Fruit fly (Drosophila melanogaster) whole organism, embryonic: ENCODE results near the gene Shmt.

Experiments
- Blimp-1 ChIP-seq: fragments of 200-800 bp; sonication (Bioruptor generic); optimal IDR thresholded peaks from 3 replicates; lab custom pipeline; 2018; ENCODE audit warnings: missing biosample characterization, missing genetic modification characterization, mild to moderate bottlenecking, moderate library complexity, missing genetic modification reagents
- Bteb2 ChIP-seq: fragments of 200-800 bp; sonication (Bioruptor generic); optimal IDR thresholded peaks from 2 replicates; lab custom pipeline; 2016; ENCODE audit warnings: missing biosample characterization, missing genetic modification characterization
- CG10366 ChIP-seq: fragments of 200-800 bp; sonication (Bioruptor generic); IDR thresholded peaks from 2 replicates; pipeline ENCODE4 v1.3.6; 2022; ENCODE audit warnings: missing biosample characterization, missing genetic modification characterization
- CG10431 ChIP-seq: fragments of 200-800 bp; sonication (Bioruptor generic); optimal IDR thresholded peaks from 3 replicates; lab custom pipeline; 2018; ENCODE audit warnings: missing biosample characterization, mild to moderate bottlenecking, missing genetic modification characterization
- CG11696 ChIP-seq: fragments of 200-800 bp; sonication (Bioruptor generic); IDR thresholded peaks from 2 replicates; pipeline ENCODE4 v1.3.6; 2022; ENCODE audit warnings: missing biosample characterization, missing genetic modification characterization
- CG11723 ChIP-seq: fragments of 200-800 bp; sonication (Bioruptor generic); optimal IDR thresholded peaks from 2 replicates; lab custom pipeline; 2017; ENCODE audit warnings: missing biosample characterization, mild to moderate bottlenecking, missing genetic modification characterization
- CG16815 ChIP-seq: fragments of 200-800 bp; sonication (Bioruptor generic); optimal IDR thresholded peaks from 3 replicates; lab custom pipeline; 2017; ENCODE audit warnings: missing biosample characterization, mild to moderate bottlenecking, missing genetic modification characterization
- CG1792 ChIP-seq: fragments of 200-800 bp; sonication (Bioruptor generic); optimal IDR thresholded peaks from 2 replicates; lab custom pipeline; 2016; ENCODE audit warnings: missing biosample characterization, missing genetic modification characterization
- CG18619 ChIP-seq: fragments of 200-800 bp; sonication (Bioruptor generic); optimal IDR thresholded peaks from 3 replicates; lab custom pipeline; 2017; ENCODE audit warnings: missing biosample characterization, mild to moderate bottlenecking, missing genetic modification characterization
- CG2199 ChIP-seq: fragments of 200-800 bp; sonication (Bioruptor generic); IDR thresholded peaks from 3 replicates; pipeline ENCODE4 v1.3.6; 2022; ENCODE audit warnings: missing biosample characterization, missing genetic modification characterization
- CG2712 ChIP-seq: fragments of 200-800 bp; optimal IDR thresholded peaks from 3 replicates; lab custom pipeline; 2019; ENCODE audit warnings: missing biosample characterization, mild to moderate bottlenecking, missing genetic modification characterization, moderate library complexity
- CG34376 ChIP-seq: fragments of 200-800 bp; sonication (Bioruptor generic); optimal IDR thresholded peaks from 2 replicates; lab custom pipeline; 2018; ENCODE audit warnings: missing biosample characterization, mild to moderate bottlenecking, missing genetic modification characterization
- CG43689 ChIP-seq: fragments of 200-800 bp; sonication (Bioruptor generic); IDR thresholded peaks from 2 replicates; pipeline ENCODE4 v1.3.6; 2022; ENCODE audit warnings: missing biosample characterization, missing genetic modification characterization
- CG6813 ChIP-seq: fragments of 200-800 bp; sonication (Bioruptor generic); optimal IDR thresholded peaks from 2 replicates; lab custom pipeline; 2017; ENCODE audit warnings: missing biosample characterization, missing genetic modification characterization, mild to moderate bottlenecking, moderate library complexity, missing genetic modification reagents
- CG7271 ChIP-seq: fragments of 200-800 bp; sonication (Bioruptor generic); optimal IDR thresholded peaks from 2 replicates; lab custom pipeline; 2018; ENCODE audit warnings: missing biosample characterization, mild to moderate bottlenecking, missing genetic modification characterization, moderate library complexity
- CG7987 ChIP-seq: fragments of 200-800 bp; sonication (Bioruptor generic); optimal IDR thresholded peaks from 2 replicates; lab custom pipeline; 2018; ENCODE audit warnings: missing biosample characterization, mild to moderate bottlenecking, missing genetic modification characterization, moderate library complexity
- CG8478 ChIP-seq: fragments of >200 bp; optimal IDR thresholded peaks from 2 replicates; lab custom pipeline; 2018
- CG8944 ChIP-seq: fragments of 200-800 bp; sonication (Bioruptor generic); optimal IDR thresholded peaks from 3 replicates; lab custom pipeline; 2016; ENCODE audit warnings: missing biosample characterization, missing genetic modification characterization
- Dad ChIP-seq: fragments of 200-800 bp; sonication (Bioruptor generic); optimal IDR thresholded peaks from 3 replicates; lab custom pipeline; 2016; ENCODE audit warnings: missing biosample characterization, missing genetic modification characterization
- Dip2 ChIP-seq: fragments of 200-800 bp; sonication (Bioruptor generic); IDR thresholded peaks from 2 replicates; pipeline ENCODE4 v1.3.6; 2022; ENCODE audit warnings: missing biosample characterization, missing genetic modification characterization
- Fer2 ChIP-seq: fragments of 200-800 bp; sonication (Bioruptor generic); optimal IDR thresholded peaks from 2 replicates; lab custom pipeline; 2018; ENCODE audit warnings: missing biosample characterization, mild to moderate bottlenecking, missing genetic modification characterization, moderate library complexity
- HHEX ChIP-seq: fragments of 200-800 bp; sonication (Bioruptor generic); optimal IDR thresholded peaks from 3 replicates; lab custom pipeline; 2017; ENCODE audit warnings: missing biosample characterization, mild to moderate bottlenecking, missing genetic modification characterization, missing genetic modification reagents
- Hand ChIP-seq: fragments of 200-800 bp; sonication (Bioruptor generic); optimal IDR thresholded peaks from 2 replicates; lab custom pipeline; 2017; ENCODE audit warnings: mild to moderate bottlenecking, missing biosample characterization, missing genetic modification reagents, missing genetic modification characterization
- Hr78 ChIP-seq, 2 experiments: fragments of 200-800 bp in 1 of 2; fragments of >200 bp in 1 of 2; sonication (Bioruptor generic) in 1 of 2; optimal IDR thresholded peaks; 2 replicates each; lab custom pipeline; 2017 to 2019; ENCODE audit warnings: missing biosample characterization in 2 of 2, missing genetic modification characterization in 2 of 2, mild to moderate bottlenecking in 1 of 2, moderate library complexity in 1 of 2
- Neu2 ChIP-seq: fragments of 200-800 bp; sonication (Bioruptor generic); optimal IDR thresholded peaks from 3 replicates; lab custom pipeline; 2016; ENCODE audit warnings: missing biosample characterization, missing genetic modification characterization, borderline replicate concordance
- NfI ChIP-seq: fragments of 200-800 bp; sonication (Bioruptor generic); optimal IDR thresholded peaks from 3 replicates; lab custom pipeline; 2018; ENCODE audit warnings: missing biosample characterization, mild to moderate bottlenecking, missing genetic modification characterization, moderate library complexity
- Side ChIP-seq: fragments of 200-800 bp; sonication (Bioruptor generic); optimal IDR thresholded peaks from 2 replicates; lab custom pipeline; 2016; ENCODE audit warnings: missing biosample characterization, missing genetic modification characterization
- Spps ChIP-seq: fragments of 200-800 bp; sonication (Bioruptor generic); optimal IDR thresholded peaks from 2 replicates; lab custom pipeline; 2018; ENCODE audit warnings: missing biosample characterization, mild to moderate bottlenecking, missing genetic modification characterization
- Ssrp ChIP-seq: fragments of 200-800 bp; sonication (Bioruptor generic); optimal IDR thresholded peaks from 2 replicates; lab custom pipeline; 2018; ENCODE audit warnings: missing biosample characterization, mild to moderate bottlenecking, missing genetic modification characterization, moderate library complexity
- al ChIP-seq: fragments of 200-800 bp; sonication (Bioruptor generic); IDR thresholded peaks from 2 replicates; pipeline ENCODE4 v1.3.6; 2022; ENCODE audit warnings: missing biosample characterization, missing genetic modification characterization
- crol ChIP-seq: fragments of 200-800 bp; sonication (Bioruptor generic); IDR thresholded peaks from 2 replicates; pipeline ENCODE4 v1.3.6; 2022; ENCODE audit warnings: missing biosample characterization, missing genetic modification characterization
- dm ChIP-seq: fragments of 200-800 bp; sonication (Bioruptor generic); optimal IDR thresholded peaks from 3 replicates; lab custom pipeline; 2016; ENCODE audit warnings: missing biosample characterization, missing genetic modification characterization
- fd3F ChIP-seq: fragments of 200-800 bp; sonication (Bioruptor generic); optimal IDR thresholded peaks from 2 replicates; lab custom pipeline; 2018; ENCODE audit warnings: missing biosample characterization, mild to moderate bottlenecking, missing genetic modification characterization, moderate library complexity
- gsb-n ChIP-seq: fragments of 200-800 bp; sonication (Bioruptor generic); optimal IDR thresholded peaks from 3 replicates; lab custom pipeline; 2018; ENCODE audit warnings: missing biosample characterization, mild to moderate bottlenecking, missing genetic modification characterization
- hb ChIP-seq: fragments of 200-800 bp; sonication (Bioruptor generic); IDR thresholded peaks from 3 replicates; pipeline ENCODE4 v1.3.6; 2022; ENCODE audit warnings: missing biosample characterization, missing genetic modification characterization; ENCODE audit not compliant: partially characterized antibody
- ind ChIP-seq: fragments of 200-800 bp; sonication (Bioruptor generic); optimal IDR thresholded peaks from 3 replicates; lab custom pipeline; 2016; ENCODE audit warnings: missing biosample characterization, missing genetic modification characterization
- insv ChIP-seq, 2 experiments: fragments of 200-800 bp; sonication (Bioruptor generic); optimal IDR thresholded peaks; 3 replicates each; lab custom pipeline; 2016 to 2018; ENCODE audit warnings: missing biosample characterization in 2 of 2, missing genetic modification characterization in 2 of 2
- inv ChIP-seq: fragments of 200-800 bp; sonication (Bioruptor generic); IDR thresholded peaks from 2 replicates; pipeline ENCODE4 v1.3.6; 2022; ENCODE audit warnings: missing biosample characterization, missing genetic modification characterization; ENCODE audit not compliant: partially characterized antibody
- kay ChIP-seq: fragments of 200-800 bp; sonication (Bioruptor generic); optimal IDR thresholded peaks from 2 replicates; lab custom pipeline; 2016; ENCODE audit warnings: missing biosample characterization, missing genetic modification characterization
- lbe ChIP-seq: fragments of 200-800 bp; sonication (Bioruptor generic); optimal IDR thresholded peaks from 2 replicates; lab custom pipeline; 2016; ENCODE audit warnings: missing biosample characterization, mild to moderate bottlenecking, missing genetic modification characterization
- pita ChIP-seq: fragments of 200-800 bp; sonication (Bioruptor generic); optimal IDR thresholded peaks from 2 replicates; lab custom pipeline; 2017; ENCODE audit warnings: missing biosample characterization, mild to moderate bottlenecking, missing genetic modification characterization
- rib ChIP-seq: fragments of 200-800 bp; sonication (Bioruptor generic); IDR thresholded peaks from 2 replicates; pipeline ENCODE4 v1.3.6; 2022; ENCODE audit warnings: missing biosample characterization, missing genetic modification characterization
- schlank ChIP-seq: fragments of 200-800 bp; sonication (Bioruptor generic); optimal IDR thresholded peaks from 2 replicates; lab custom pipeline; 2018; ENCODE audit warnings: missing biosample characterization, mild to moderate bottlenecking, missing genetic modification characterization
- sens ChIP-seq: fragments of 200-800 bp; sonication (Bioruptor generic); peaks from one replicate; lab custom pipeline; 2016; ENCODE audit warnings: missing biosample characterization, missing genetic modification characterization
- sug ChIP-seq: fragments of 200-800 bp; optimal IDR thresholded peaks from 2 replicates; lab custom pipeline; 2019; ENCODE audit warnings: missing biosample characterization, mild to moderate bottlenecking, missing genetic modification characterization, moderate library complexity
- tio ChIP-seq: fragments of 200-800 bp; sonication (Bioruptor generic); optimal IDR thresholded peaks from 2 replicates; lab custom pipeline; 2017; ENCODE audit warnings: missing biosample characterization, missing genetic modification characterization, inconsistent platforms
- trh ChIP-seq: fragments of 200-800 bp; sonication (Bioruptor generic); optimal IDR thresholded peaks from 2 replicates; lab custom pipeline; 2016; ENCODE audit warnings: missing biosample characterization, missing genetic modification characterization
- unpg ChIP-seq: fragments of 200-800 bp; sonication (Bioruptor generic); optimal IDR thresholded peaks from 3 replicates; lab custom pipeline; 2018; ENCODE audit warnings: missing biosample characterization, mild to moderate bottlenecking, missing genetic modification characterization, moderate library complexity

The Shmt gene

DNA sequence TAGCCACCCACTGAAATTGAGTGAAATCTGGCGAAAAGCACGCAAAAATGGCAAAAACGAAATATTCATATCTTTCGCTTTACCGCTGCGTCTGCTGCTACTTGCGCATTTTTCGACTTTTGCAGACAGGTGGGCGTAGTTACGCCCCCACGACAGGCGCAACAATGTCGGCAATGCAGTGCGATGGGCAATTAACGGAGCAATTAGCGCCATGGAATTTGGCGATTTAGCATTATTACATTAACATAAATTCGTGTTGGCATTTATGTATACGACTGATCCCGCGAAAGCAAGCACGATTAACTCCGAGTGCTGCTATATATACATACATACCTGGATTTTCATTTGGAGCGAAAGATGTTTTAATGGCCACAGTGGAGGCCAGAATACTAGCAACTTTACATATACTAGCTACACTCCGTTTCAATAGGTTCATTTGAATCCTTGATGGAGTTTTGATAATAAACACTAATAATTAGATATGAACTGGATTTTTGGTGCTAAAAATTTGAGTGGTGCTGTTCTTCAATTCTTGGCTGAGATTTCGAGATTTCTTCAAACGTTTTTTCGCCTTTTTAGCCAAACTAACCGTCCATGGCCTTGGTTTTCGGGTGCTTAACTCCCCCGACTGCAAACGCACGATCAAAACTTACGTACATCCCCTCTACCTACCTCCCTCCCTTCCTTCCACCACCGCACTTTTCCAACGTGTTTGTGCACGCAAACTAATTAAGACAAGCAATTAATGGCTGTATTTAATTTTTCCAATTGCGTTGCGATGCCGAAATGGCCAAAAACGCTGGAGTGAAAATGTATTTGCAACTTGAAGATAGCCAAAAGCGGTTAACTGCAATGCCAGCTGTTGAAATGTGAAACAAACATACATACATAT, 19.5 kb downstream of the Shmt start (continued):
- TF ChIP-seq kay (no peak), pita (GFP tag; lab: Kevin White, UChicago) (no peak), HHEX (GFP tag; lab: Kevin White, UChicago) (no peak), CG16815 (GFP tag; lab: Kevin White, UChicago) (no peak), NfI (GFP tag; lab: Kevin White, UChicago) (peak; percentile 23), Ssrp (tag; lab: Kevin White, UChicago) (no peak), CG34376 (no peak), Side (GFP tag; lab: Kevin White, UChicago) (no peak), Bteb2 (GFP tag; lab: Kevin White, UChicago) (peak; percentile 17), CG7271 (tag; lab: Kevin White, UChicago) (no peak), Neu2 (GFP tag; lab: Kevin White, UChicago) (no peak), CG1792 (GFP tag; lab: Kevin White, UChicago) (no peak), inv (GFP tag; lab: Robert Waterston, UW) (no peak), CG43689 (GFP tag; lab: Robert Waterston, UW) (no peak), Fer2 (no peak), dm (GFP tag; lab: Kevin White, UChicago) (no peak), Spps (tag; lab: Kevin White, UChicago) (no peak), CG10366 (GFP tag; lab: Robert Waterston, UW) (peak; percentile 48), gsb-n (tag; lab: Kevin White, UChicago) (no peak), schlank (tag; lab: Kevin White, UChicago) (no peak), Blimp-1 (peak; percentile 29), unpg (GFP tag; lab: Kevin White, UChicago) (peak; percentile 22), CG2199 (no peak), CG18619 (GFP tag; lab: Kevin White, UChicago) (no peak), CG2712 (tag; lab: Kevin White, UChicago) (peak; percentile 13), sens (peak; percentile 84), al (GFP tag; lab: Robert Waterston, UW) (0 out of 2 replicates have a peak, but pooled peaks have one; percentile 30), fd3F (GFP tag; lab: Kevin White, UChicago) (no peak), Dad (GFP tag; lab: Kevin White, UChicago) (no peak), CG7987 (no peak), ind (peak; percentile 8), CG11696 (peak; percentile 86), hb (GFP tag; lab: Robert Waterston, UW) (no peak), rib (GFP tag; lab: Robert Waterston, UW) (no peak), tio (no peak), Hr78 (GFP tag; optimal IDR thresholded peaks at IDR 0.05; lab: Kevin White, UChicago) (no peak), Dip2 (GFP tag; lab: Robert Waterston, UW) (no peak), crol (GFP tag; lab: Robert Waterston, UW) (no peak; the same call in 1 of the 2 replicates), CG8478 (lab: Kevin White, UChicago) (no peak), CG11723 (GFP tag; lab: Kevin White, UChicago) (no peak), CG8944 (GFP tag; lab: Kevin White, UChicago) (no peak), CG10431 (no peak), insv (GFP tag; optimal IDR thresholded peaks at IDR 0.05; lab: Kevin White, UChicago) (no peak), sug (tag; lab: Kevin White, UChicago) (no peak), Hand (no peak), trh (GFP tag; lab: Kevin White, UChicago) (no peak), CG6813 (GFP tag; lab: Kevin White, UChicago) (no peak), lbe (GFP tag; lab: Kevin White, UChicago) (no peak)
